Worm (Caenorhabditis elegans) whole organism, L2 larva: ENCODE results near the gene ugt-21.
A peak's percentile ranks its signal among the peaks of the same experiment; 100 is the strongest.

Experiments
- C34F6.9 ChIP-seq: fragments of 150-350 bp; optimal IDR thresholded peaks from 2 replicates; lab custom pipeline; 2014; ENCODE audit warnings: missing biosample characterization, missing genetic modification characterization
- F13H6.1 ChIP-seq: sonication (generic microtip); optimal IDR thresholded peaks from 2 replicates; lab custom pipeline; 2016; ENCODE audit warnings: missing genetic modification characterization, missing compliant biosample characterization
- Y55F3AM.14 ChIP-seq: fragments of 200-800 bp; sonication (Bioruptor generic); optimal IDR thresholded peaks from 2 replicates; lab custom pipeline; 2018; ENCODE audit warnings: mild to moderate bottlenecking, missing genetic modification characterization, missing compliant biosample characterization
- ZK546.5 ChIP-seq: sonication (generic microtip); optimal IDR thresholded peaks from 2 replicates; lab custom pipeline; 2017; ENCODE audit warnings: missing biosample characterization, missing genetic modification characterization
- alr-1 ChIP-seq: fragments of 150-350 bp; optimal IDR thresholded peaks from 2 replicates; lab custom pipeline; 2014; ENCODE audit warnings: missing biosample characterization, missing genetic modification characterization
- ama-1 ChIP-seq: fragments of 150-350 bp; optimal IDR thresholded peaks from 2 replicates; lab custom pipeline; 2018; ENCODE audit warnings: inconsistent platforms
- blmp-1 ChIP-seq: sonication (generic microtip); optimal IDR thresholded peaks from 2 replicates; lab custom pipeline; 2017; ENCODE audit warnings: missing genetic modification characterization, mild to moderate bottlenecking, missing compliant biosample characterization, antibody characterized with exemption, moderate library complexity; ENCODE audit not compliant: insufficient read depth
- ceh-82 ChIP-seq: fragments of 150-350 bp; optimal IDR thresholded peaks from 2 replicates; lab custom pipeline; 2014; ENCODE audit warnings: missing biosample characterization, missing genetic modification characterization
- crh-2 ChIP-seq: sonication (generic microtip); optimal IDR thresholded peaks from 2 replicates; lab custom pipeline; 2017; ENCODE audit warnings: missing biosample characterization, missing genetic modification characterization
- elt-1 ChIP-seq: fragments of 150-350 bp; optimal IDR thresholded peaks from 2 replicates; lab custom pipeline; 2014; ENCODE audit warnings: missing biosample characterization, missing genetic modification characterization
- elt-3 ChIP-seq: sonication (generic microtip); optimal IDR thresholded peaks from 2 replicates; lab custom pipeline; 2017; ENCODE audit warnings: missing biosample characterization, missing genetic modification characterization
- fos-1 ChIP-seq: fragments of 150-350 bp; optimal IDR thresholded peaks from 2 replicates; lab custom pipeline; 2014; ENCODE audit warnings: missing biosample characterization, missing genetic modification characterization
- gmeb-1 ChIP-seq: fragments of 150-350 bp; optimal IDR thresholded peaks from 2 replicates; lab custom pipeline; 2014; ENCODE audit warnings: missing biosample characterization, missing genetic modification characterization
- lin-13 ChIP-seq: fragments of 150-350 bp; optimal IDR thresholded peaks from 2 replicates; lab custom pipeline; 2014; ENCODE audit warnings: missing biosample characterization, missing genetic modification reagents, missing genetic modification characterization
- lin-39 ChIP-seq: fragments of 150-350 bp; optimal IDR thresholded peaks from 2 replicates; lab custom pipeline; 2014; ENCODE audit warnings: missing biosample characterization, missing genetic modification reagents, missing genetic modification characterization
- lsy-2 ChIP-seq, 2 experiments: fragments of 150-350 bp in 1 of 2; sonication (generic microtip) in 1 of 2; optimal IDR thresholded peaks; 2 replicates each; lab custom pipeline; 2014 to 2017; ENCODE audit warnings: missing biosample characterization in 2 of 2, missing genetic modification characterization in 2 of 2
- mbf-1 ChIP-seq: sonication (generic microtip); optimal IDR thresholded peaks from 2 replicates; lab custom pipeline; 2017; ENCODE audit warnings: missing biosample characterization, missing genetic modification characterization
- mdl-1 ChIP-seq, 2 experiments: fragments of 150-350 bp in 1 of 2; sonication (generic microtip) in 1 of 2; optimal IDR thresholded peaks; 2 replicates each; lab custom pipeline; 2017; ENCODE audit warnings: missing biosample characterization in 2 of 2, missing genetic modification characterization in 2 of 2
- nhr-10 ChIP-seq: sonication (generic microtip); optimal IDR thresholded peaks from 2 replicates; lab custom pipeline; 2017; ENCODE audit warnings: missing biosample characterization, missing genetic modification characterization
- nhr-11 ChIP-seq: fragments of 150-350 bp; optimal IDR thresholded peaks from 2 replicates; lab custom pipeline; 2014; ENCODE audit warnings: missing biosample characterization, missing genetic modification characterization
- nhr-12 ChIP-seq: fragments of 150-350 bp; optimal IDR thresholded peaks from 2 replicates; lab custom pipeline; 2014; ENCODE audit warnings: missing biosample characterization, missing genetic modification characterization
- nhr-129 ChIP-seq: fragments of 150-350 bp; optimal IDR thresholded peaks from 2 replicates; lab custom pipeline; 2014; ENCODE audit warnings: missing biosample characterization, missing genetic modification characterization
- nhr-21 ChIP-seq: fragments of 150-350 bp; optimal IDR thresholded peaks from 2 replicates; lab custom pipeline; 2014; ENCODE audit warnings: missing biosample characterization, missing genetic modification characterization
- nhr-237 ChIP-seq: fragments of 150-350 bp; optimal IDR thresholded peaks from 2 replicates; lab custom pipeline; 2014; ENCODE audit warnings: missing biosample characterization, missing genetic modification characterization
- nhr-25 ChIP-seq: fragments of 150-350 bp; sonication (generic microtip); optimal IDR thresholded peaks from 3 replicates; lab custom pipeline; 2014; ENCODE audit warnings: missing biosample characterization, missing genetic modification characterization
- nhr-6 ChIP-seq: fragments of 150-350 bp; optimal IDR thresholded peaks from 2 replicates; lab custom pipeline; 2014; ENCODE audit warnings: missing biosample characterization, missing genetic modification characterization
- nhr-77 ChIP-seq: fragments of 150-350 bp; optimal IDR thresholded peaks from 2 replicates; lab custom pipeline; 2014; ENCODE audit warnings: missing biosample characterization, missing genetic modification characterization
- peb-1 ChIP-seq: fragments of 150-350 bp; optimal IDR thresholded peaks from 2 replicates; lab custom pipeline; 2014; ENCODE audit warnings: missing biosample characterization, missing genetic modification characterization
- sem-4 ChIP-seq: fragments of 150-350 bp; optimal IDR thresholded peaks from 2 replicates; lab custom pipeline; 2014; ENCODE audit warnings: missing biosample characterization, missing genetic modification reagents, missing genetic modification characterization
- sma-3 ChIP-seq: sonication (generic microtip); optimal IDR thresholded peaks from 2 replicates; lab custom pipeline; 2016; ENCODE audit warnings: missing genetic modification reagents, missing genetic modification characterization, missing compliant biosample characterization
- sma-9 ChIP-seq, 2 experiments: fragments of 150-350 bp in 1 of 2; sonication (generic microtip) in 1 of 2; optimal IDR thresholded peaks; 2 replicates each; lab custom pipeline; 2014 to 2016; ENCODE audit warnings: missing genetic modification characterization in 2 of 2, mild to moderate bottlenecking in 1 of 2, missing biosample characterization in 1 of 2, missing compliant biosample characterization in 1 of 2, missing genetic modification reagents in 1 of 2, moderate library complexity in 1 of 2
- unc-39 ChIP-seq: fragments of 150-350 bp; optimal IDR thresholded peaks from 2 replicates; lab custom pipeline; 2014; ENCODE audit warnings: missing biosample characterization, missing genetic modification characterization
- unc-55 ChIP-seq: fragments of 150-350 bp; sonication (generic microtip); optimal IDR thresholded peaks from 3 replicates; lab custom pipeline; 2014; ENCODE audit warnings: missing biosample characterization, missing genetic modification reagents, missing genetic modification characterization
- unc-62 ChIP-seq: fragments of 150-350 bp; optimal IDR thresholded peaks from 2 replicates; lab custom pipeline; 2014; ENCODE audit warnings: missing biosample characterization, missing genetic modification reagents, missing genetic modification characterization
- zag-1 ChIP-seq: fragments of 150-350 bp; optimal IDR thresholded peaks from 2 replicates; lab custom pipeline; 2014; ENCODE audit warnings: missing biosample characterization, missing genetic modification characterization
- ztf-1 ChIP-seq: fragments of 200-800 bp; sonication (Bioruptor generic); conservative IDR thresholded peaks from 2 replicates; pipeline ENCODE4 v1.3.6; 2022; ENCODE audit warnings: missing genetic modification characterization, missing compliant biosample characterization

The ugt-21 gene

ce11 chrIV:9535105-9535504 lies 35.0 kb downstream of the ugt-21 start:
- TF ChIP-seq elt-3 (no peak), gmeb-1 (tag; lab: Kevin White, UChicago) (no peak), nhr-129 (tag; lab: Kevin White, UChicago) (peak; percentile 28), nhr-10 (tag; lab: Kevin White, UChicago) (no peak), nhr-11 (tag; lab: Kevin White, UChicago) (no peak), unc-55 (no peak), elt-1 (no peak), alr-1 (tag; lab: Kevin White, UChicago) (no peak), fos-1 (peak; percentile 36), sma-9 (GFP tag; optimal IDR thresholded peaks at IDR 0.05; lab: Kevin White, UChicago) (peak; percentile 72), sma-9 (tag; optimal IDR thresholded peaks at IDR 0.05; lab: Kevin White, UChicago) (no peak), peb-1 (tag; lab: Kevin White, UChicago) (no peak), blmp-1 (peak; percentile 82), crh-2 (tag; lab: Kevin White, UChicago) (peak; percentile 33), nhr-21 (tag; lab: Kevin White, UChicago) (peak; percentile 70), nhr-25 (tag; lab: Kevin White, UChicago) (peak; percentile 69), ztf-1 (GFP tag; lab: Robert Waterston, UW) (no peak), unc-62 (GFP tag; lab: Kevin White, UChicago) (no peak), sma-3 (GFP tag; lab: Kevin White, UChicago) (peak; percentile 76), ama-1 (lab: Kevin White, UChicago) (no peak)
- TF ChIP-seq, all 48 proteins: peak for 8

ce11 chrIV:9536124-9536523 lies 36.0 kb downstream of the ugt-21 start:
- no peak for TF ChIP-seq gmeb-1 (tag; lab: Kevin White, UChicago)
- no peak for TF ChIP-seq unc-39 (tag; lab: Kevin White, UChicago)
- TF ChIP-seq Y55F3AM.14: no peak
- no peak for TF ChIP-seq nhr-77
- TF ChIP-seq nhr-237: no peak
- no peak for TF ChIP-seq alr-1 (tag; lab: Kevin White, UChicago)
- TF ChIP-seq sma-9 (GFP tag; optimal IDR thresholded peaks at IDR 0.05; lab: Kevin White, UChicago): peak; percentile 24
- no peak for TF ChIP-seq sma-9 (tag; optimal IDR thresholded peaks at IDR 0.05; lab: Kevin White, UChicago)
- no peak for TF ChIP-seq mdl-1 (tag; optimal IDR thresholded peaks at IDR 0.05; lab: Kevin White, UChicago)
- TF ChIP-seq, all 48 proteins: peak for 1

- TF ChIP-seq unc-62 (GFP tag; lab: Kevin White, UChicago) (no peak), fos-1 (peak; percentile 20), mbf-1 (tag; lab: Kevin White, UChicago) (no peak), alr-1 (tag; lab: Kevin White, UChicago) (no peak)
Measured at ce11 chrIV:9537500-9537899, 37.4 kb downstream of the ugt-21 start.

- no peak for TF ChIP-seq sma-9 (GFP tag; optimal IDR thresholded peaks at IDR 0.05; lab: Kevin White, UChicago)
- no peak for TF ChIP-seq sma-9 (tag; optimal IDR thresholded peaks at IDR 0.05; lab: Kevin White, UChicago)
- peak; percentile 60 for TF ChIP-seq nhr-129 (tag; lab: Kevin White, UChicago)
- TF ChIP-seq F13H6.1 (tag; lab: Kevin White, UChicago): peak; percentile 28
- TF ChIP-seq ceh-82: no peak
- TF ChIP-seq C34F6.9 (tag; lab: Kevin White, UChicago): peak; percentile 16
- no peak for TF ChIP-seq ama-1 (lab: Kevin White, UChicago)
- peak in 1 of 2 experiments; percentile 19 for TF ChIP-seq lsy-2 (tag; optimal IDR thresholded peaks at IDR 0.05; lab: Kevin White, UChicago)
- no peak for TF ChIP-seq peb-1 (tag; lab: Kevin White, UChicago)
- no peak for TF ChIP-seq nhr-6 (tag; lab: Kevin White, UChicago)
Measured at ce11 chrIV:9538214-9538613, 38.1 kb downstream of the ugt-21 start.

ce11 chrIV:9540342-9540856 lies 40.3 kb downstream of the ugt-21 start, which contains the start of gene fbl-1:
fbl-1 (plus strand) TSS chrIV:9540806.
- TF ChIP-seq fos-1 (peak; percentile 45), sem-4 (tag; lab: Kevin White, UChicago) (no peak), mdl-1 (tag; optimal IDR thresholded peaks at IDR 0.05; lab: Kevin White, UChicago) (no peak)

ce11 chrIV:9545986-9546385 lies 45.9 kb downstream of the ugt-21 start, which contains the start of gene T05A1.5:
T05A1.5 (plus strand) TSS chrIV:9546286.
- TF ChIP-seq C34F6.9 (tag; lab: Kevin White, UChicago) (no peak), ZK546.5 (tag; lab: Kevin White, UChicago) (no peak), elt-1 (no peak), nhr-10 (tag; lab: Kevin White, UChicago) (no peak), nhr-21 (tag; lab: Kevin White, UChicago) (no peak), blmp-1 (no peak), zag-1 (tag; lab: Kevin White, UChicago) (no peak), nhr-12 (tag; lab: Kevin White, UChicago) (no peak), mdl-1 (tag; optimal IDR thresholded peaks at IDR 0.05; lab: Kevin White, UChicago) (no peak), nhr-237 (no peak), lin-39 (tag; lab: Kevin White, UChicago) (no peak), lin-13 (GFP tag; lab: Kevin White, UChicago) (no peak), sma-9 (GFP tag; optimal IDR thresholded peaks at IDR 0.05; lab: Kevin White, UChicago) (no peak), sma-9 (tag; optimal IDR thresholded peaks at IDR 0.05; lab: Kevin White, UChicago) (no peak), ama-1 (lab: Kevin White, UChicago) (no peak), alr-1 (tag; lab: Kevin White, UChicago) (no peak), F13H6.1 (tag; lab: Kevin White, UChicago) (no peak), nhr-77 (no peak), unc-55 (no peak), sma-3 (GFP tag; lab: Kevin White, UChicago) (no peak), ztf-1 (GFP tag; lab: Robert Waterston, UW) (no peak)
